Worm (Caenorhabditis elegans) whole organism, L3 larva: ENCODE measurements around the gene pole-2.

ENCODE experiments used
- ama-1 ChIP-seq: fragments of 150-350 bp; optimal IDR thresholded peaks from 2 replicates; lab custom pipeline; 2018
- ceh-16 ChIP-seq: sonication (generic microtip); optimal IDR thresholded peaks from 2 replicates; lab custom pipeline; 2017; ENCODE audit warnings: missing biosample characterization, missing genetic modification characterization
- ceh-28 ChIP-seq: fragments of 150-350 bp; optimal IDR thresholded peaks from 2 replicates; lab custom pipeline; 2014; ENCODE audit warnings: missing biosample characterization, missing genetic modification reagents, missing genetic modification characterization
- lin-39 ChIP-seq: fragments of 150-350 bp; optimal IDR thresholded peaks from 2 replicates; lab custom pipeline; 2018; ENCODE audit warnings: missing biosample characterization, missing genetic modification reagents, missing genetic modification characterization
- nhr-237 ChIP-seq: fragments of 150-350 bp; optimal IDR thresholded peaks from 2 replicates; lab custom pipeline; 2014; ENCODE audit warnings: missing biosample characterization, missing genetic modification characterization
- ztf-11 ChIP-seq: fragments of 150-350 bp; optimal IDR thresholded peaks from 2 replicates; lab custom pipeline; 2014; ENCODE audit warnings: missing biosample characterization, missing genetic modification characterization

DNA sequence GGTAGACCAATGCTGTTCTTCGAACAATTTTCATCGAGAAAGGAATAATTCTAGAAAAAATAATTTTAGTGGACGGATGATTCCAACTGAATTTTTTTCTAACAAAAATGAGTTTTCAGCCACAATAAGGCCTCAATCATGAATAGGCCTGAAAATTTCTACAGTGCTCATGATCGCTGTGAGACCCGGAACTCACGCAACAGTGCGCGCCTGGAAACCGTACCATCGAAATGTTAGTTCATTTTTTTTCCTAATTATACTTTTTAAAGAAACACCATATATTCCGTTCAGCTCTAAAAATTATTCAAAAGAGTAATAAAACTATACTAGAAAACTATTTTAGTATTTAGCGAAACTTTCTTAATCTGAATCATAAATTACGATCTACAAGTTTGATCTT, 38.5 kb upstream of the pole-2 start:
- TF ChIP-seq ama-1 (lab: Kevin White, UChicago), result no peak
- TF ChIP-seq ceh-16, result no peak
- TF ChIP-seq ztf-11 (tag; lab: Kevin White, UChicago), result no peak
- TF ChIP-seq lin-39 (tag; lab: Kevin White, UChicago), result no peak
- TF ChIP-seq ceh-28 (tag; lab: Kevin White, UChicago), result no peak
- no peak for TF ChIP-seq nhr-237
